Worm (Caenorhabditis elegans): ENCODE measurements around the gene F02D10.3.

Gene F02D10.3

DNA sequence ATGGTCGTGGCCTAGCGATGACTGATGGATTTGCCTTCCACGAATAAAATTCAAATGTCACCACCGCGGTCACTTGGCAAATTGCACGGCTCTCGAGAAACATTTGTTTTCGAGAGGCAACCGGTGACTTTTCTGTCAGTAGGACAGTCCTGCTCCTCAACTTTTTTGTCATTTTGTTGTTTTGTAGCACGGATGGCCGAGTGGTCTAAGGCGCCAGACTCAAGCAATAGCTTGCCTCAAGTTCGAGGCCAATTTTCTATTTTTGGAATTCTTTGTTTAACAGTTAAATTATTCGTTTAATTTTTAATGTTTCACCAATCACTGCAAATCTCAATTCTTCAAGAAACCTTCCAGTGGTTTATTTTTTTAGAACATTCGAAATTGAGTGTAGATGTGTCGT lies 18.2 kb downstream of the F02D10.3 start (continued):
- TF ChIP-seq D2030.7 (GFP tag; IDR thresholded peaks at IDR 0.05) (peak; percentile 54), xnd-1 (tag; optimal IDR thresholded peaks at IDR 0.05) (no peak), ZK185.1 (tag; optimal IDR thresholded peaks at IDR 0.05; ENCODE audit: poor library complexity, severe bottlenecking) (no peak), atf-7 (tag; optimal IDR thresholded peaks at IDR 0.05) (no peak), rpc-1 (optimal IDR thresholded peaks at IDR 0.05) (peak; percentile 63), rpc-1 (tag; optimal IDR thresholded peaks at IDR 0.05) (peak; percentile 84), egrh-3 (GFP tag; IDR thresholded peaks at IDR 0.05) (no peak), K12H6.12 (tag; optimal IDR thresholded peaks at IDR 0.05) (no peak), F52B5.7 (tag; optimal IDR thresholded peaks at IDR 0.05) (no peak), ekl-4 (GFP tag; IDR thresholded peaks at IDR 0.05) (no peak), let-526 (GFP tag; IDR thresholded peaks at IDR 0.05) (no peak), Y95B8A.8 (GFP tag; IDR thresholded peaks at IDR 0.05) (no peak), nhr-90 (tag; optimal IDR thresholded peaks at IDR 0.05) (peak; percentile 33), attf-6 (GFP tag; IDR thresholded peaks at IDR 0.05) (no peak), hmg-1.2 (GFP tag; IDR thresholded peaks at IDR 0.05) (peak; percentile 38; the same call in 1 of the 2 replicates), rcor-1 (GFP tag; IDR thresholded peaks at IDR 0.05) (no peak), ztf-25 (GFP tag; IDR thresholded peaks at IDR 0.05) (0 out of 2 replicates have a peak, but pooled peaks have one; percentile 51), F10E7.11 (tag; optimal IDR thresholded peaks at IDR 0.05) (no peak), nhr-27 (tag; optimal IDR thresholded peaks at IDR 0.05) (no peak)

DNA sequence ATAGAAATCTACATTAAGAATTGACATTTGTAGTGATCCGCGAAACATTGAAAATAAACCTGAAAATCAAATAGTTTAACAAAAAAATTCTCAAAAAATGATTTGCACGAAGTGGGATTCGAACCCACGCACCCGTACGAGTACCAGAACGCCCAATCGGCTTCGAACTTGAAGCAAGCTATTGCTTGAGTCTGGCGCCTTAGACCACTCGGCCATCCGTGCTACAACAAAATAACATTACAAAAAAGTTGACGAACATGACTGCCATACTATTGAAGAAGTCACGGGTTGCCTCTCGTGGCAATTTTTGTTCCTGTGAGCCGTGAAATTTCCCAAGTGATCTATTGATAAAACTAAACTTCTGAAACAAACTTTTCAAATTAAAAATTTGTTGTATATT lies 19.1 kb downstream of the F02D10.3 start:
- no peak for TF ChIP-seq gei-17 (GFP tag; optimal IDR thresholded peaks at IDR 0.05)
- no peak for TF ChIP-seq K12H6.12 (tag; optimal IDR thresholded peaks at IDR 0.05)
- no peak for TF ChIP-seq tbx-9 (tag; optimal IDR thresholded peaks at IDR 0.05; ENCODE audit: borderline replicate concordance)
- no peak for TF ChIP-seq mcd-1 (GFP tag; IDR thresholded peaks at IDR 0.05)
- no peak for TF ChIP-seq lsl-1 (GFP tag; optimal IDR thresholded peaks at IDR 0.05)
- peak; percentile 32 for TF ChIP-seq nhr-90 (tag; optimal IDR thresholded peaks at IDR 0.05)
- peak; percentile 76 for TF ChIP-seq pbrm-1 (GFP tag; IDR thresholded peaks at IDR 0.05)
- no peak for TF ChIP-seq ceh-79 (tag; optimal IDR thresholded peaks at IDR 0.05)
- no peak for TF ChIP-seq rec-8 (tag; optimal IDR thresholded peaks at IDR 0.05)
- no peak for TF ChIP-seq lir-1 (GFP tag; conservative IDR thresholded peaks at IDR 0.05)
- TF ChIP-seq T26A5.8 (tag; optimal IDR thresholded peaks at IDR 0.05) = no peak
- TF ChIP-seq bed-1 (GFP tag; IDR thresholded peaks at IDR 0.05) = no peak
- TF ChIP-seq F57A8.1 (GFP tag; optimal IDR thresholded peaks at IDR 0.05) = no peak
- no peak for TF ChIP-seq F33H1.4 (GFP tag; IDR thresholded peaks at IDR 0.05)
- no peak for TF ChIP-seq fkh-3 (tag; optimal IDR thresholded peaks at IDR 0.05)
- peak; percentile 55; the same call in 1 of the 2 replicates for TF ChIP-seq hmg-20 (GFP tag; IDR thresholded peaks at IDR 0.05)
- 0 out of 2 replicates have a peak, but pooled peaks have one; percentile 18 for TF ChIP-seq madf-6 (GFP tag; IDR thresholded peaks at IDR 0.05)
- peak; percentile 51 for TF ChIP-seq him-1 (tag; optimal IDR thresholded peaks at IDR 0.05)
- no peak for TF ChIP-seq B0035.1 (tag; optimal IDR thresholded peaks at IDR 0.05)
- no peak for TF ChIP-seq sea-2 (GFP tag; IDR thresholded peaks at IDR 0.05)
- TF ChIP-seq egrh-3 (GFP tag; IDR thresholded peaks at IDR 0.05) = no peak
- TF ChIP-seq Y67H2A.10 (GFP tag; conservative IDR thresholded peaks at IDR 0.05) = no peak
- no peak for TF ChIP-seq tlf-1 (GFP tag; optimal IDR thresholded peaks at IDR 0.05)
- TF ChIP-seq mxl-1 (tag; optimal IDR thresholded peaks at IDR 0.05) = no peak
- TF ChIP-seq mes-4 (tag; optimal IDR thresholded peaks at IDR 0.05) = peak; percentile 39
- TF ChIP-seq F23B12.7 (tag; optimal IDR thresholded peaks at IDR 0.05; ENCODE audit: insufficient read depth) = no peak
- no peak for TF ChIP-seq ama-1 (optimal IDR thresholded peaks at IDR 0.05)
- no peak for TF ChIP-seq ama-1 (GFP tag; optimal IDR thresholded peaks at IDR 0.05)
- TF ChIP-seq tbp1 (GFP tag; optimal IDR thresholded peaks at IDR 0.05) = peak; percentile 84
- no peak for TF ChIP-seq aptf-2 (GFP tag; conservative IDR thresholded peaks at IDR 0.05)
- TF ChIP-seq unc-130 (GFP tag; optimal IDR thresholded peaks at IDR 0.05) = no peak
- TF ChIP-seq attf-6 (GFP tag; IDR thresholded peaks at IDR 0.05) = no peak
- no peak for TF ChIP-seq F55B11.4 (tag; optimal IDR thresholded peaks at IDR 0.05; ENCODE audit: borderline replicate concordance, insufficient read depth)
- TF ChIP-seq xnd-1 (tag; optimal IDR thresholded peaks at IDR 0.05) = no peak
- TF ChIP-seq D2030.7 (GFP tag; IDR thresholded peaks at IDR 0.05) = peak; percentile 92
- TF ChIP-seq madf-3 (GFP tag; IDR thresholded peaks at IDR 0.05) = no peak
